Worm (Caenorhabditis elegans): ENCODE measurements around the gene ZC239.3.

DNA sequence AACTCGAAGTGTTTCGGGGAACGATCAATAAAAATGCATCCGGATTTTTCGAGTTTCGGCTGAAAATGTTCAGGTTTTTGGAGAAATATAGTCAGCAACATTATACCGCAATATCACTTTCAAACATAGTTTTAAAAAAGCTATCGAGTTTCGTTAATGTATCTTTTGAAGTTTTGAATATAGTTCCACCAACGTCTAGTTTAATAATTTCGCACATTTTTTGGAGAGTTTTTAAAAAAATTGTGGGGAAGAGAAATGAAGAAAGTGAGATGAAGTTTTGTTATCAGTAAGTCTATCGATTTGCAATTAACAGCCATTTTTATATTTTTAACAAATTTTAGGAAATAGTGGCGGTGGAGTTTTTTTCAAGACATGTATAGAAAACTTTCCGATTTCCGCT lies 9.9 kb downstream of the ZC239.3 start, which contains the start of gene ZC239.17:
- no peak for TF ChIP-seq hmg-20 (GFP tag; IDR thresholded peaks at IDR 0.05)
- no peak for TF ChIP-seq lin-40 (tag; optimal IDR thresholded peaks at IDR 0.05)
- TF ChIP-seq Y53G8AR.9 (GFP tag; conservative IDR thresholded peaks at IDR 0.05) = no peak
- no peak for TF ChIP-seq cebp-1 (GFP tag; IDR thresholded peaks at IDR 0.05)
- TF ChIP-seq cebp-1 (tag; optimal IDR thresholded peaks at IDR 0.05) = no peak
- TF ChIP-seq ztf-22 (GFP tag; optimal IDR thresholded peaks at IDR 0.05) = no peak
- TF ChIP-seq dpl-1 (GFP tag; optimal IDR thresholded peaks at IDR 0.05) = no peak

Data from whole organism, young adult.